Worm (Caenorhabditis elegans) whole organism, young adult: ENCODE data around the gene abcf-2.
A peak's percentile ranks its signal among the peaks of the same experiment; 100 is the strongest.

Experiments used
- B0019.2 ChIP-seq: fragments of 200-800 bp; sonication (Bioruptor generic); conservative IDR thresholded peaks from 2 replicates; pipeline ENCODE4 v1.3.6; 2022; ENCODE audit warnings: missing genetic modification reagents, missing genetic modification characterization, missing compliant biosample characterization
- F10E7.11 ChIP-seq: sonication (generic microtip); optimal IDR thresholded peaks from 2 replicates; lab custom pipeline; 2017; ENCODE audit warnings: mild to moderate bottlenecking, missing genetic modification characterization, moderate library complexity, missing compliant biosample characterization
- F22D6.2 ChIP-seq: sonication (generic microtip); optimal IDR thresholded peaks from 2 replicates; lab custom pipeline; 2016; ENCODE audit warnings: mild to moderate bottlenecking, missing genetic modification characterization, missing compliant biosample characterization
- F49E8.2 ChIP-seq: sonication (generic microtip); optimal IDR thresholded peaks from 3 replicates; lab custom pipeline; 2017; ENCODE audit warnings: missing genetic modification characterization, mild to moderate bottlenecking, missing compliant biosample characterization, antibody characterized with exemption, moderate library complexity; ENCODE audit not compliant: insufficient read depth
- F57C9.4 ChIP-seq: sonication (generic microtip); optimal IDR thresholded peaks from 2 replicates; lab custom pipeline; 2017; ENCODE audit warnings: mild to moderate bottlenecking, missing genetic modification characterization, missing compliant biosample characterization
- Y53F4B.3 ChIP-seq: fragments of 200-800 bp; sonication (Bioruptor generic); IDR thresholded peaks from 2 replicates; pipeline ENCODE4 v1.3.6; 2022; ENCODE audit warnings: missing genetic modification reagents, missing genetic modification characterization, missing compliant biosample characterization
- akir-1 ChIP-seq: fragments of 200-800 bp; sonication (Bioruptor generic); optimal IDR thresholded peaks from 2 replicates; lab custom pipeline; 2018; ENCODE audit warnings: mild to moderate bottlenecking, missing genetic modification characterization, moderate library complexity, missing compliant biosample characterization
- aptf-3 ChIP-seq: fragments of 200-800 bp; sonication (Bioruptor generic); IDR thresholded peaks from 2 replicates; pipeline ENCODE4 v1.3.6; 2022; ENCODE audit warnings: missing genetic modification characterization, missing compliant biosample characterization
- cebp-1 ChIP-seq, 2 experiments: fragments of 200-800 bp in 1 of 2; sonication (Bioruptor generic) in 1 of 2; sonication (generic microtip) in 1 of 2; IDR thresholded peaks in 1 of 2; optimal IDR thresholded peaks in 1 of 2; 2 replicates each; pipeline versions ENCODE4 v1.3.6 to Lab custom; 2017 to 2022; ENCODE audit warnings: missing compliant biosample characterization in 2 of 2, missing genetic modification characterization in 2 of 2, mild to moderate bottlenecking in 1 of 2, missing genetic modification reagents in 1 of 2, moderate library complexity in 1 of 2
- cebp-2 ChIP-seq: fragments of 200-800 bp; sonication (Bioruptor generic); IDR thresholded peaks from 2 replicates; pipeline ENCODE4 v1.3.6; 2022; ENCODE audit warnings: missing genetic modification characterization, missing compliant biosample characterization
- ceh-27 ChIP-seq: fragments of 200-800 bp; sonication (Bioruptor generic); optimal IDR thresholded peaks from 2 replicates; lab custom pipeline; 2018; ENCODE audit warnings: mild to moderate bottlenecking, missing genetic modification characterization, moderate library complexity, missing compliant biosample characterization
- ceh-79 ChIP-seq: sonication (generic microtip); optimal IDR thresholded peaks from 2 replicates; lab custom pipeline; 2017; ENCODE audit warnings: mild to moderate bottlenecking, missing genetic modification characterization, missing compliant biosample characterization
- ceh-91 ChIP-seq: fragments of 200-800 bp; sonication (Bioruptor generic); IDR thresholded peaks from 2 replicates; pipeline ENCODE4 v1.3.6; 2022; ENCODE audit warnings: missing genetic modification reagents, missing genetic modification characterization, missing compliant biosample characterization
- dpff-1 ChIP-seq: sonication (generic microtip); optimal IDR thresholded peaks from 2 replicates; lab custom pipeline; 2017; ENCODE audit warnings: mild to moderate bottlenecking, missing genetic modification characterization, missing compliant biosample characterization
- ekl-4 ChIP-seq: fragments of 200-800 bp; sonication (Bioruptor generic); IDR thresholded peaks from 2 replicates; pipeline ENCODE4 v1.3.6; 2022; ENCODE audit warnings: missing genetic modification reagents, missing genetic modification characterization, missing compliant biosample characterization
- him-1 ChIP-seq: sonication (generic microtip); optimal IDR thresholded peaks from 2 replicates; lab custom pipeline; 2016; ENCODE audit warnings: missing genotype, missing genetic modification reagents, missing genetic modification characterization, missing compliant biosample characterization
- hmg-1.2 ChIP-seq: fragments of 200-800 bp; sonication (Bioruptor generic); IDR thresholded peaks from 2 replicates; pipeline ENCODE4 v1.3.6; 2022; ENCODE audit warnings: missing genetic modification reagents, missing genetic modification characterization, missing compliant biosample characterization
- hsf-1 ChIP-seq: fragments of 200-800 bp; sonication (Bioruptor generic); IDR thresholded peaks from 2 replicates; pipeline ENCODE4 v1.3.6; 2022; ENCODE audit warnings: missing genetic modification reagents, missing genetic modification characterization, missing compliant biosample characterization
- lin-40 ChIP-seq: sonication (generic microtip); optimal IDR thresholded peaks from 2 replicates; lab custom pipeline; 2016; ENCODE audit warnings: missing genetic modification characterization, mild to moderate bottlenecking, missing compliant biosample characterization, missing genotype, missing genetic modification reagents
- lin-54 ChIP-seq: fragments of 200-800 bp; sonication (Bioruptor generic); optimal IDR thresholded peaks from 2 replicates; lab custom pipeline; 2018; ENCODE audit warnings: mild to moderate bottlenecking, missing genetic modification characterization, missing compliant biosample characterization
- lsl-1 ChIP-seq: fragments of 200-800 bp; sonication (Bioruptor generic); optimal IDR thresholded peaks from 2 replicates; lab custom pipeline; 2018; ENCODE audit warnings: mild to moderate bottlenecking, missing genetic modification characterization, moderate library complexity, missing compliant biosample characterization
- madf-6 ChIP-seq: fragments of 200-800 bp; sonication (Bioruptor generic); IDR thresholded peaks from 2 replicates; pipeline ENCODE4 v1.3.6; 2022; ENCODE audit warnings: missing genetic modification reagents, missing genetic modification characterization, missing compliant biosample characterization
- mxl-1 ChIP-seq: sonication (generic microtip); optimal IDR thresholded peaks from 2 replicates; lab custom pipeline; 2016; ENCODE audit warnings: missing genetic modification characterization, missing compliant biosample characterization
- nfya-2 ChIP-seq: fragments of 200-800 bp; sonication (Bioruptor generic); IDR thresholded peaks from 2 replicates; pipeline ENCODE4 v1.3.6; 2022; ENCODE audit warnings: missing genetic modification reagents, missing genetic modification characterization, missing compliant biosample characterization
- nfyb-1 ChIP-seq: fragments of 200-800 bp; sonication (Bioruptor generic); IDR thresholded peaks from 2 replicates; pipeline ENCODE4 v1.3.6; 2022; ENCODE audit warnings: missing genetic modification reagents, missing genetic modification characterization, missing compliant biosample characterization
- nhr-120 ChIP-seq: fragments of 200-800 bp; sonication (Bioruptor generic); IDR thresholded peaks from 2 replicates; pipeline ENCODE4 v1.3.6; 2022; ENCODE audit warnings: missing genetic modification characterization, missing compliant biosample characterization
- pbrm-1 ChIP-seq: fragments of 200-800 bp; sonication (Bioruptor generic); IDR thresholded peaks from 2 replicates; pipeline ENCODE4 v1.3.6; 2022; ENCODE audit warnings: missing genetic modification reagents, missing genetic modification characterization, missing compliant biosample characterization
- rcor-1 ChIP-seq: fragments of 200-800 bp; sonication (Bioruptor generic); IDR thresholded peaks from 2 replicates; pipeline ENCODE4 v1.3.6; 2022; ENCODE audit warnings: missing genetic modification reagents, missing genetic modification characterization, missing compliant biosample characterization
- repo-1 ChIP-seq: sonication (generic microtip); optimal IDR thresholded peaks from 2 replicates; lab custom pipeline; 2017; ENCODE audit warnings: mild to moderate bottlenecking, missing genetic modification characterization, missing compliant biosample characterization
- sdz-38 ChIP-seq: sonication (generic microtip); optimal IDR thresholded peaks from 2 replicates; lab custom pipeline; 2016; ENCODE audit warnings: missing genotype, missing genetic modification characterization, missing compliant biosample characterization
- snpc-1.1 ChIP-seq: sonication (generic microtip); optimal IDR thresholded peaks from 2 replicates; lab custom pipeline; 2017; ENCODE audit warnings: missing genetic modification characterization, mild to moderate bottlenecking, missing compliant biosample characterization, antibody characterized with exemption, moderate library complexity, missing genotype, missing genetic modification reagents; ENCODE audit not compliant: insufficient read depth
- ztf-25 ChIP-seq: fragments of 200-800 bp; sonication (Bioruptor generic); IDR thresholded peaks from 2 replicates; pipeline ENCODE4 v1.3.6; 2022; ENCODE audit warnings: missing genetic modification reagents, missing genetic modification characterization, missing compliant biosample characterization

Gene abcf-2

ce11 chrIII:13462138-13462634 lies at the start of gene abcf-2, which contains the start of gene T27E9.2:
TSS of gene abcf-2 (minus strand) at chrIII:13462238.
TSS of gene T27E9.2 (minus strand) at chrIII:13462584.
- TF ChIP-seq lsl-1 (GFP tag; lab: Kevin White, UChicago): peak; percentile 16
- TF ChIP-seq hmg-1.2: 0 out of 2 replicates have a peak, but pooled peaks have one; percentile 6
- TF ChIP-seq repo-1 (tag; lab: Kevin White, UChicago): no peak
- TF ChIP-seq cebp-1 (GFP tag; IDR thresholded peaks at IDR 0.05; lab: Robert Waterston, UW): no peak
- TF ChIP-seq cebp-1 (tag; optimal IDR thresholded peaks at IDR 0.05; lab: Kevin White, UChicago): peak; percentile 29
- no peak for TF ChIP-seq ceh-79 (tag; lab: Kevin White, UChicago)
- no peak for TF ChIP-seq Y53F4B.3 (GFP tag; lab: Robert Waterston, UW)
- TF ChIP-seq him-1: no peak
- no peak for TF ChIP-seq cebp-2 (GFP tag; lab: Robert Waterston, UW)
- 0 out of 2 replicates have a peak, but pooled peaks have one; percentile 26 for TF ChIP-seq hsf-1 (GFP tag; lab: Robert Waterston, UW)
- no peak for TF ChIP-seq ekl-4 (GFP tag; lab: Robert Waterston, UW)
- TF ChIP-seq F49E8.2 (tag; lab: Kevin White, UChicago): no peak
- TF ChIP-seq pbrm-1 (GFP tag; lab: Robert Waterston, UW): 0 out of 2 replicates have a peak, but pooled peaks have one; percentile 31
- TF ChIP-seq dpff-1 (tag; lab: Kevin White, UChicago): no peak

ce11 chrIII:13510753-13511152 lies 48.7 kb upstream of the abcf-2 start:
- TF ChIP-seq F57C9.4 (tag; lab: Kevin White, UChicago): no peak
- 0 out of 2 replicates have a peak, but pooled peaks have one; percentile 32 for TF ChIP-seq nfyb-1 (GFP tag; lab: Robert Waterston, UW)
- no peak for TF ChIP-seq akir-1 (GFP tag; lab: Kevin White, UChicago)
- no peak for TF ChIP-seq nhr-120 (GFP tag; lab: Robert Waterston, UW)
- TF ChIP-seq sdz-38 (tag; lab: Kevin White, UChicago): no peak
- TF ChIP-seq nfya-2 (GFP tag; lab: Robert Waterston, UW): 0 out of 2 replicates have a peak, but pooled peaks have one; percentile 1
- TF ChIP-seq, all 124 proteins: peak for 2

ce11 chrIII:13508579-13508978 lies 46.5 kb upstream of the abcf-2 start:
- TF ChIP-seq him-1: peak; percentile 94

- TF ChIP-seq lin-40: no peak
- TF ChIP-seq lin-54 (GFP tag; lab: Kevin White, UChicago): no peak
Measured at ce11 chrIII:13505718-13506117, 43.7 kb upstream of the abcf-2 start, which contains the start of gene T28A8.3. TSS of gene T28A8.3 (plus strand) at chrIII:13506018.

ce11 chrIII:13503379-13503778 lies 41.3 kb upstream of the abcf-2 start, which contains the start of gene T28A8.4:
TSS of gene T28A8.4 (plus strand) at chrIII:13503679.
- TF ChIP-seq snpc-1.1 (tag; lab: Kevin White, UChicago): no peak
- TF ChIP-seq ceh-91 (GFP tag; lab: Robert Waterston, UW): no peak
- no peak for TF ChIP-seq madf-6 (GFP tag; lab: Robert Waterston, UW)
- TF ChIP-seq aptf-3 (GFP tag; lab: Robert Waterston, UW): no peak
- no peak for TF ChIP-seq mxl-1 (tag; lab: Kevin White, UChicago)
- no peak for TF ChIP-seq F22D6.2
- no peak for TF ChIP-seq dpff-1 (tag; lab: Kevin White, UChicago)
- no peak for TF ChIP-seq nfyb-1 (GFP tag; lab: Robert Waterston, UW)
- no peak for TF ChIP-seq rcor-1 (GFP tag; lab: Robert Waterston, UW)
- TF ChIP-seq ztf-25 (GFP tag; lab: Robert Waterston, UW): no peak
- TF ChIP-seq F10E7.11: no peak
- no peak for TF ChIP-seq B0019.2 (GFP tag; lab: Robert Waterston, UW)
- no peak for TF ChIP-seq ceh-27 (GFP tag; lab: Kevin White, UChicago)
